Worm (Caenorhabditis elegans) whole organism, midembryonic: ENCODE results near the gene spon-1.

Experiments used
- T22C8.4 ChIP-seq: fragments of 200-800 bp; sonication (Bioruptor generic); IDR thresholded peaks from 2 replicates; pipeline ENCODE4 v1.3.6; 2022; ENCODE audit warnings: missing genetic modification characterization, missing compliant biosample characterization
- med-1 ChIP-seq: sonication (generic microtip); optimal IDR thresholded peaks from 2 replicates; lab custom pipeline; 2017; ENCODE audit warnings: missing genetic modification characterization, mild to moderate bottlenecking, missing compliant biosample characterization, antibody characterized with exemption, missing genetic modification reagents; ENCODE audit not compliant: insufficient read depth
- ref-1 ChIP-seq: fragments of 200-800 bp; sonication (Bioruptor generic); conservative IDR thresholded peaks from 2 replicates; pipeline ENCODE4 v1.3.6; 2022; ENCODE audit warnings: missing genetic modification reagents, missing genetic modification characterization, missing compliant biosample characterization
- ztf-23 ChIP-seq: fragments of 200-800 bp; sonication (Bioruptor generic); IDR thresholded peaks from 2 replicates; pipeline ENCODE4 v1.3.6; 2022; ENCODE audit warnings: missing genetic modification reagents, missing genetic modification characterization, missing compliant biosample characterization
- ztf-29 ChIP-seq: fragments of 200-800 bp; sonication (Bioruptor generic); IDR thresholded peaks from 2 replicates; pipeline ENCODE4 v1.3.6; 2022; ENCODE audit warnings: missing genetic modification reagents, missing genetic modification characterization, missing compliant biosample characterization

DNA sequence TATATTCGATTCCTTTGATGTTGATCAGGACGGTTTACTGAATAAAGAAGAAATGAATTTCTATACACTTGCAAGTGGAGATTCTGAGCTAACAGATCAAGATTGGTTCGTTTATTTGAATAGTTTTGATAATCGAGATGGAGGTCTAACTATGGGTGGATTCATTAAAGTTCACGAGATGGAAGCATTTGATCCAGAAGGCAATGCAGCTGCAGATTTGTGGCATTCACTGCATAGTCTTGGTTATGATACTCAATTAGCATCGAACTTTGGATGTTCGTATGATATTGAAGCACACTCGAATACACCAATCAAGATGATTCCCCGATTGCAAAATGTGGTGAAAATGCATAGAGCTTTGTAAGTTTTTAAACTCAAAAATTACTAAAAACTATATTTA, 20.4 kb upstream of the spon-1 start:
- TF ChIP-seq ztf-29 (GFP tag; lab: Robert Waterston, UW) (no peak), ref-1 (GFP tag; lab: Robert Waterston, UW) (no peak), ztf-23 (no peak), med-1 (no peak), T22C8.4 (GFP tag; lab: Robert Waterston, UW) (no peak)
